Fruit fly (Drosophila melanogaster) whole organism, adult: ENCODE data around the gene Cwc25.

Experiments used
- CG33017 ChIP-seq: fragments of 200-800 bp; sonication (Bioruptor generic); optimal IDR thresholded peaks from 2 replicates; lab custom pipeline; 2018; ENCODE audit warnings: missing biosample characterization, mild to moderate bottlenecking, missing genetic modification characterization, moderate library complexity
- Crg-1 ChIP-seq: fragments of 200-800 bp; sonication (Bioruptor generic); optimal IDR thresholded peaks from 2 replicates; lab custom pipeline; 2016; ENCODE audit warnings: missing biosample characterization, missing genetic modification characterization
- Mnt ChIP-seq: fragments of 200-800 bp; sonication (Bioruptor generic); optimal IDR thresholded peaks from 2 replicates; lab custom pipeline; 2016; ENCODE audit warnings: missing biosample characterization, mild to moderate bottlenecking, missing genetic modification characterization
- cic ChIP-seq: fragments of 200-800 bp; sonication (Bioruptor generic); optimal IDR thresholded peaks from 2 replicates; lab custom pipeline; 2017; ENCODE audit warnings: missing biosample characterization, mild to moderate bottlenecking, missing genetic modification characterization, moderate library complexity
- kay ChIP-seq: fragments of 200-800 bp; sonication (Bioruptor generic); peaks from one replicate; lab custom pipeline; 2016; ENCODE audit warnings: missing biosample characterization, missing genetic modification characterization, borderline replicate concordance
- toe ChIP-seq: fragments of 200-800 bp; sonication (Bioruptor generic); optimal IDR thresholded peaks from 2 replicates; lab custom pipeline; 2016; ENCODE audit warnings: missing biosample characterization, missing genetic modification characterization

- TF ChIP-seq Crg-1 (no peak), kay (GFP tag; lab: Kevin White, UChicago) (no peak), Mnt (GFP tag; lab: Kevin White, UChicago) (no peak), CG33017 (no peak), cic (GFP tag; lab: Kevin White, UChicago) (no peak), toe (GFP tag; lab: Kevin White, UChicago) (no peak)
Observed at dm6 chr2L:2744852-2745251, at the start of gene Cwc25, which contains the start of gene CG9961.
